Worm (Caenorhabditis elegans) whole organism, early embryonic: ENCODE measurements around the gene F26F2.5.

Source experiments
- ama-1 ChIP-seq: fragments of 150-350 bp; optimal IDR thresholded peaks from 2 replicates; lab custom pipeline; 2014
- ceh-13 ChIP-seq: fragments of 200-800 bp; sonication (Bioruptor generic); optimal IDR thresholded peaks from 2 replicates; lab custom pipeline; 2018; ENCODE audit warnings: mild to moderate bottlenecking, missing genetic modification characterization, missing compliant biosample characterization
- hmbx-1 ChIP-seq: sonication (generic microtip); optimal IDR thresholded peaks from 2 replicates; lab custom pipeline; 2016; ENCODE audit warnings: mild to moderate bottlenecking, missing genetic modification characterization, missing compliant biosample characterization
- tbx-37 ChIP-seq: fragments of 200-800 bp; sonication (Bioruptor generic); conservative IDR thresholded peaks from 2 replicates; pipeline ENCODE4 v1.3.6; 2022; ENCODE audit warnings: missing genetic modification reagents, missing genetic modification characterization, missing compliant biosample characterization
- tra-4 ChIP-seq: sonication (generic microtip); optimal IDR thresholded peaks from 2 replicates; lab custom pipeline; 2017; ENCODE audit warnings: missing genetic modification characterization, missing compliant biosample characterization

- TF ChIP-seq ama-1: no peak
- TF ChIP-seq tra-4: no peak
- TF ChIP-seq ceh-13: no peak
- TF ChIP-seq hmbx-1 (tag; lab: Kevin White, UChicago): no peak
- no peak for TF ChIP-seq tbx-37 (GFP tag; lab: Robert Waterston, UW)
These were observed 45.1 kb downstream of the F26F2.5 start, which contains the start of gene F46B3.7 for ce11 chrV:20618632-20619031.
